Fruit fly (Drosophila melanogaster) whole organism, embryonic: Measurements from ENCODE around the gene Wwox.

ENCODE experiments used
- Abd-B ChIP-seq: fragments of 200-800 bp; sonication (Bioruptor generic); optimal IDR thresholded peaks from 2 replicates; lab custom pipeline; 2018; ENCODE audit warnings: missing biosample characterization, mild to moderate bottlenecking, missing genetic modification characterization, moderate library complexity
- Atf3 ChIP-seq: fragments of 200-800 bp; sonication (Bioruptor generic); optimal IDR thresholded peaks from 3 replicates; lab custom pipeline; 2016; ENCODE audit warnings: missing biosample characterization, missing genetic modification characterization
- B-H2 ChIP-seq: fragments of 200-800 bp; sonication (Bioruptor generic); optimal IDR thresholded peaks from 2 replicates; lab custom pipeline; 2018; ENCODE audit warnings: missing biosample characterization, mild to moderate bottlenecking, missing genetic modification characterization
- CG10321 ChIP-seq: fragments of 200-800 bp; sonication (Bioruptor generic); IDR thresholded peaks from 2 replicates; pipeline ENCODE4 v1.3.6; 2022; ENCODE audit warnings: missing biosample characterization, missing genetic modification characterization
- CG11456 ChIP-seq: fragments of 200-800 bp; sonication (Bioruptor generic); IDR thresholded peaks from 3 replicates; pipeline ENCODE4 v1.3.6; 2022; ENCODE audit warnings: missing biosample characterization, missing genetic modification characterization
- CG11723 ChIP-seq: fragments of 200-800 bp; sonication (Bioruptor generic); optimal IDR thresholded peaks from 2 replicates; lab custom pipeline; 2017; ENCODE audit warnings: missing biosample characterization, mild to moderate bottlenecking, missing genetic modification characterization
- CG1529 ChIP-seq: fragments of 200-800 bp; sonication (Bioruptor generic); optimal IDR thresholded peaks from 3 replicates; lab custom pipeline; 2018; ENCODE audit warnings: missing biosample characterization, missing genetic modification characterization
- CG15479 ChIP-seq: fragments of 200-800 bp; sonication (Bioruptor generic); optimal IDR thresholded peaks from 3 replicates; lab custom pipeline; 2019; ENCODE audit warnings: missing biosample characterization, mild to moderate bottlenecking, missing genetic modification characterization, moderate library complexity
- CG1602 ChIP-seq: fragments of 200-800 bp; sonication (Bioruptor generic); optimal IDR thresholded peaks from 3 replicates; lab custom pipeline; 2016; ENCODE audit warnings: missing biosample characterization, missing genetic modification characterization
- CG1647 ChIP-seq: fragments of 200-800 bp; sonication (Bioruptor generic); optimal IDR thresholded peaks from 3 replicates; lab custom pipeline; 2016; ENCODE audit warnings: missing biosample characterization, missing genetic modification characterization
- CG1832 ChIP-seq: fragments of 200-800 bp; sonication (Bioruptor generic); optimal IDR thresholded peaks from 2 replicates; lab custom pipeline; 2017; ENCODE audit warnings: missing biosample characterization, mild to moderate bottlenecking, missing genetic modification characterization, inconsistent platforms
- CG18599 ChIP-seq: fragments of 200-800 bp; sonication (Bioruptor generic); optimal IDR thresholded peaks from 3 replicates; lab custom pipeline; 2017; ENCODE audit warnings: missing biosample characterization, missing genetic modification characterization, mild to moderate bottlenecking, moderate library complexity, missing genetic modification reagents
- CG18619 ChIP-seq: fragments of 200-800 bp; sonication (Bioruptor generic); optimal IDR thresholded peaks from 3 replicates; lab custom pipeline; 2017; ENCODE audit warnings: missing biosample characterization, mild to moderate bottlenecking, missing genetic modification characterization
- CG32532 ChIP-seq: fragments of 200-800 bp; sonication (Bioruptor generic); IDR thresholded peaks from 2 replicates; pipeline ENCODE4 v1.3.6; 2022; ENCODE audit warnings: missing biosample characterization, missing genetic modification characterization
- CG6683 ChIP-seq: fragments of 200-800 bp; sonication (Bioruptor generic); optimal IDR thresholded peaks from 2 replicates; lab custom pipeline; 2017; ENCODE audit warnings: missing biosample characterization, mild to moderate bottlenecking, missing genetic modification characterization, missing genetic modification reagents
- CG6689 ChIP-seq: fragments of 200-800 bp; sonication (Bioruptor generic); IDR thresholded peaks from 2 replicates; pipeline ENCODE4 v1.3.6; 2022; ENCODE audit warnings: missing biosample characterization, missing genetic modification characterization
- CG6765 ChIP-seq: fragments of 200-800 bp; sonication (Bioruptor generic); optimal IDR thresholded peaks from 3 replicates; lab custom pipeline; 2017; ENCODE audit warnings: missing biosample characterization, mild to moderate bottlenecking, missing genetic modification characterization
- CG7745 ChIP-seq: fragments of 200-800 bp; sonication (Bioruptor generic); optimal IDR thresholded peaks from 2 replicates; lab custom pipeline; 2018; ENCODE audit warnings: missing biosample characterization, mild to moderate bottlenecking, missing genetic modification characterization, moderate library complexity
- CG9817 ChIP-seq: fragments of 200-800 bp; sonication (Bioruptor generic); optimal IDR thresholded peaks from 2 replicates; lab custom pipeline; 2018; ENCODE audit warnings: missing biosample characterization, mild to moderate bottlenecking, missing genetic modification characterization, moderate library complexity
- ERR ChIP-seq: fragments of 200-800 bp; sonication (Bioruptor generic); optimal IDR thresholded peaks from 2 replicates; lab custom pipeline; 2016; ENCODE audit warnings: missing biosample characterization, missing genetic modification characterization
- Elba2 ChIP-seq: fragments of 200-800 bp; sonication (Bioruptor generic); optimal IDR thresholded peaks from 3 replicates; lab custom pipeline; 2016; ENCODE audit warnings: missing biosample characterization, missing genetic modification characterization
- Hr39 ChIP-seq: fragments of >200 bp; optimal IDR thresholded peaks from 2 replicates; lab custom pipeline; 2017
- Hsf ChIP-seq: fragments of 200-800 bp; sonication (Bioruptor generic); optimal IDR thresholded peaks from 3 replicates; lab custom pipeline; 2016; ENCODE audit warnings: missing biosample characterization, missing genetic modification characterization
- Mad ChIP-seq: fragments of 200-800 bp; sonication (Bioruptor generic); optimal IDR thresholded peaks from 2 replicates; lab custom pipeline; 2016; ENCODE audit warnings: missing biosample characterization, missing genetic modification characterization
- Nf-YB ChIP-seq: fragments of 200-800 bp; sonication (Bioruptor generic); optimal IDR thresholded peaks from 3 replicates; lab custom pipeline; 2019; ENCODE audit warnings: missing biosample characterization, mild to moderate bottlenecking, missing genetic modification characterization, moderate library complexity
- Nf-YC ChIP-seq: fragments of 200-800 bp; optimal IDR thresholded peaks from 3 replicates; lab custom pipeline; 2019; ENCODE audit warnings: missing biosample characterization, mild to moderate bottlenecking, missing genetic modification characterization, moderate library complexity
- NfI ChIP-seq: fragments of 200-800 bp; sonication (Bioruptor generic); optimal IDR thresholded peaks from 3 replicates; lab custom pipeline; 2018; ENCODE audit warnings: missing biosample characterization, mild to moderate bottlenecking, missing genetic modification characterization, moderate library complexity
- Side ChIP-seq: fragments of 200-800 bp; sonication (Bioruptor generic); optimal IDR thresholded peaks from 2 replicates; lab custom pipeline; 2016; ENCODE audit warnings: missing biosample characterization, missing genetic modification characterization
- Stat92E ChIP-seq, 3 experiments: fragments of >200 bp in 2 of 3; fragments of 200-800 bp in 1 of 3; sonication (Bioruptor generic) in 1 of 3; optimal IDR thresholded peaks; 2 replicates each; lab custom pipeline; 2017 to 2019; ENCODE audit warnings: missing biosample characterization in 3 of 3, missing genetic modification characterization in 3 of 3, mild to moderate bottlenecking in 1 of 3, moderate library complexity in 1 of 3
- ap ChIP-seq: fragments of 200-800 bp; sonication (Bioruptor generic); IDR thresholded peaks from 2 replicates; pipeline ENCODE4 v1.3.6; 2022; ENCODE audit warnings: missing biosample characterization, missing genetic modification characterization
- ash1 ChIP-seq: fragments of 200-800 bp; sonication (Bioruptor generic); optimal IDR thresholded peaks from 2 replicates; lab custom pipeline; 2018; ENCODE audit warnings: missing biosample characterization, mild to moderate bottlenecking, missing genetic modification characterization
- bbx ChIP-seq: fragments of 200-800 bp; sonication (Bioruptor generic); IDR thresholded peaks from 2 replicates; pipeline ENCODE4 v1.3.6; 2022; ENCODE audit warnings: missing biosample characterization, missing genetic modification characterization; ENCODE audit not compliant: partially characterized antibody
- bigmax ChIP-seq: fragments of 200-800 bp; sonication (Bioruptor generic); optimal IDR thresholded peaks from 2 replicates; lab custom pipeline; 2018; ENCODE audit warnings: missing biosample characterization, mild to moderate bottlenecking, missing genetic modification characterization
- cato ChIP-seq: fragments of 200-800 bp; sonication (Bioruptor generic); optimal IDR thresholded peaks from 2 replicates; lab custom pipeline; 2016; ENCODE audit warnings: missing biosample characterization, missing genetic modification characterization, borderline replicate concordance
- croc ChIP-seq: fragments of 200-800 bp; sonication (Bioruptor generic); conservative IDR thresholded peaks from 3 replicates; pipeline ENCODE4 v1.3.6; 2022; ENCODE audit warnings: missing biosample characterization, missing genetic modification characterization
- dimm ChIP-seq: fragments of 200-800 bp; sonication (Bioruptor generic); IDR thresholded peaks from 2 replicates; pipeline ENCODE4 v1.3.6; 2022; ENCODE audit warnings: missing biosample characterization, missing genetic modification characterization
- dmrt11E ChIP-seq: fragments of 200-800 bp; sonication (Bioruptor generic); optimal IDR thresholded peaks from 3 replicates; lab custom pipeline; 2018; ENCODE audit warnings: missing biosample characterization, mild to moderate bottlenecking, missing genetic modification characterization, moderate library complexity
- dpn ChIP-seq, 2 experiments: fragments of 200-800 bp; sonication (Bioruptor generic); optimal IDR thresholded peaks; 3 replicates each; lab custom pipeline; 2016; ENCODE audit warnings: missing biosample characterization in 2 of 2, missing genetic modification characterization in 2 of 2
- en ChIP-seq: fragments of 200-800 bp; sonication (Bioruptor generic); optimal IDR thresholded peaks from 2 replicates; lab custom pipeline; 2016; ENCODE audit warnings: missing biosample characterization, missing genetic modification characterization
- fu2 ChIP-seq: fragments of 200-800 bp; sonication (Bioruptor generic); optimal IDR thresholded peaks from 2 replicates; lab custom pipeline; 2016; ENCODE audit warnings: missing biosample characterization, missing genetic modification characterization
- grn ChIP-seq: fragments of 200-800 bp; sonication (Bioruptor generic); optimal IDR thresholded peaks from 3 replicates; lab custom pipeline; 2017; ENCODE audit warnings: missing biosample characterization, missing genetic modification characterization
- gro ChIP-seq: fragments of 200-800 bp; sonication (Bioruptor generic); optimal IDR thresholded peaks from 2 replicates; lab custom pipeline; 2016; ENCODE audit warnings: missing biosample characterization, missing genetic modification characterization
- gsb ChIP-seq: fragments of 200-800 bp; sonication (Bioruptor generic); IDR thresholded peaks from 2 replicates; pipeline ENCODE4 v1.3.6; 2022; ENCODE audit warnings: missing biosample characterization, missing genetic modification characterization
- gsb-n ChIP-seq: fragments of 200-800 bp; sonication (Bioruptor generic); optimal IDR thresholded peaks from 3 replicates; lab custom pipeline; 2018; ENCODE audit warnings: missing biosample characterization, mild to moderate bottlenecking, missing genetic modification characterization
- insv ChIP-seq, 2 experiments: fragments of 200-800 bp; sonication (Bioruptor generic); optimal IDR thresholded peaks; 3 replicates each; lab custom pipeline; 2016 to 2018; ENCODE audit warnings: missing biosample characterization in 2 of 2, missing genetic modification characterization in 2 of 2
- kni ChIP-seq: fragments of 200-800 bp; sonication (Bioruptor generic); optimal IDR thresholded peaks from 3 replicates; lab custom pipeline; 2017; ENCODE audit warnings: mild to moderate bottlenecking, missing biosample characterization, missing genetic modification reagents, missing genetic modification characterization
- lilli ChIP-seq: fragments of 200-800 bp; sonication (Bioruptor generic); optimal IDR thresholded peaks from 3 replicates; lab custom pipeline; 2016; ENCODE audit warnings: missing biosample characterization, missing genetic modification characterization
- mam ChIP-seq: fragments of 200-800 bp; sonication (Bioruptor generic); optimal IDR thresholded peaks from 3 replicates; lab custom pipeline; 2016; ENCODE audit warnings: missing biosample characterization, missing genetic modification characterization
- mld ChIP-seq: fragments of 200-800 bp; sonication (Bioruptor generic); IDR thresholded peaks from 3 replicates; pipeline ENCODE4 v1.3.6; 2022; ENCODE audit warnings: missing biosample characterization, missing genetic modification characterization; ENCODE audit not compliant: partially characterized antibody
- prd ChIP-seq, 3 experiments: fragments of >200 bp in 2 of 3; fragments of 200-800 bp in 1 of 3; sonication (Bioruptor generic) in 1 of 3; optimal IDR thresholded peaks in 2 of 3; IDR thresholded peaks in 1 of 3; 2 replicates in 2 of 3; 3 replicates in 1 of 3; pipeline versions ENCODE4 v1.3.6 to Lab custom; 2017 to 2022; ENCODE audit warnings: missing biosample characterization in 1 of 3, missing genetic modification characterization in 1 of 3
- toy ChIP-seq: fragments of 200-800 bp; sonication (Bioruptor generic); IDR thresholded peaks from 2 replicates; pipeline ENCODE4 v1.3.6; 2022; ENCODE audit warnings: missing biosample characterization, missing genetic modification characterization

Gene Wwox

dm6 chr2L:7998655-7999054, 5.4 kb downstream of the Wwox start, which contains the start of gene Sirup (continued):
- no peak for TF ChIP-seq CG6683 (GFP tag; lab: Kevin White, UChicago)
- TF ChIP-seq kni (GFP tag; lab: Kevin White, UChicago), result no peak
- TF ChIP-seq insv (GFP tag; optimal IDR thresholded peaks at IDR 0.05; lab: Kevin White, UChicago), result peak in 1 of 2 experiments; percentile 19
- no peak for TF ChIP-seq Hsf (GFP tag; lab: Kevin White, UChicago)
- no peak for TF ChIP-seq mld
- TF ChIP-seq CG18599 (GFP tag; lab: Kevin White, UChicago), result no peak
- no peak for TF ChIP-seq dpn (GFP tag; optimal IDR thresholded peaks at IDR 0.05; lab: Kevin White, UChicago)
- TF ChIP-seq toy (GFP tag; lab: Robert Waterston, UW), result no peak
- no peak for TF ChIP-seq prd (optimal IDR thresholded peaks at IDR 0.05; lab: Kevin White, UChicago)
- peak; percentile 19; the same call in 1 of the 3 replicates for TF ChIP-seq prd (GFP tag; IDR thresholded peaks at IDR 0.05; lab: Robert Waterston, UW)
- no peak for TF ChIP-seq ap (GFP tag; lab: Robert Waterston, UW)
- no peak for TF ChIP-seq grn (GFP tag; lab: Kevin White, UChicago)
- no peak for TF ChIP-seq cato (GFP tag; lab: Kevin White, UChicago)
- TF ChIP-seq Stat92E (GFP tag; optimal IDR thresholded peaks at IDR 0.05; lab: Kevin White, UChicago), result no peak
- TF ChIP-seq CG1602, result no peak
- no peak for TF ChIP-seq gsb
- peak; percentile 21 for TF ChIP-seq gro (GFP tag; lab: Kevin White, UChicago)
- no peak for TF ChIP-seq CG6765 (GFP tag; lab: Kevin White, UChicago)
- TF ChIP-seq CG9817 (tag; lab: Kevin White, UChicago), result no peak
- TF ChIP-seq dimm (GFP tag; lab: Robert Waterston, UW), result no peak
- TF ChIP-seq Nf-YB, result no peak
- TF ChIP-seq B-H2 (GFP tag; lab: Kevin White, UChicago), result no peak
- TF ChIP-seq Hr39 (lab: Kevin White, UChicago), result no peak
- TF ChIP-seq Elba2 (GFP tag; lab: Kevin White, UChicago), result no peak
- TF ChIP-seq CG7745 (tag; lab: Kevin White, UChicago), result no peak
- TF ChIP-seq CG1647, result no peak
- no peak for TF ChIP-seq croc (GFP tag; lab: Robert Waterston, UW)
- no peak for TF ChIP-seq CG10321 (GFP tag; lab: Robert Waterston, UW)
- TF ChIP-seq CG1529 (GFP tag; lab: Kevin White, UChicago), result no peak
- no peak for TF ChIP-seq mam
- TF ChIP-seq ERR, result peak; percentile 8
- TF ChIP-seq CG11456, result peak; percentile 18; the same call in 1 of the 3 replicates
- TF ChIP-seq dmrt11E (tag; lab: Kevin White, UChicago), result no peak
- TF ChIP-seq bbx, result peak; percentile 60
- TF ChIP-seq gsb-n (tag; lab: Kevin White, UChicago), result no peak
- no peak for TF ChIP-seq fu2 (GFP tag; lab: Kevin White, UChicago)
- TF ChIP-seq CG6689, result no peak
- TF ChIP-seq CG18619 (GFP tag; lab: Kevin White, UChicago), result no peak
- TF ChIP-seq Nf-YC (tag; lab: Kevin White, UChicago), result no peak
- no peak for TF ChIP-seq Mad (GFP tag; lab: Kevin White, UChicago)
- TF ChIP-seq CG1832, result no peak
- no peak for TF ChIP-seq ash1 (GFP tag; lab: Kevin White, UChicago)
- TF ChIP-seq en (GFP tag; lab: Kevin White, UChicago), result no peak
- no peak for TF ChIP-seq Atf3
- no peak for TF ChIP-seq lilli
- TF ChIP-seq Abd-B, result peak; percentile 85
- TF ChIP-seq bigmax (GFP tag; lab: Kevin White, UChicago), result no peak
- TF ChIP-seq CG11723 (GFP tag; lab: Kevin White, UChicago), result no peak
- TF ChIP-seq Side, result no peak
- TF ChIP-seq CG15479 (GFP tag; lab: Kevin White, UChicago), result peak; percentile 37
- TF ChIP-seq CG32532 (GFP tag; lab: Robert Waterston, UW), result 0 out of 2 replicates have a peak, but pooled peaks have one; percentile 20
- TF ChIP-seq NfI, result no peak
